Fruit fly (Drosophila melanogaster) whole organism, prepupa: Measurements from ENCODE around the gene CG42259.

ENCODE experiments used
- Sox102F ChIP-seq: fragments of 200-800 bp; sonication (Bioruptor generic); optimal IDR thresholded peaks from 2 replicates; lab custom pipeline; 2016; ENCODE audit warnings: missing biosample characterization, mild to moderate bottlenecking, missing genetic modification characterization
- pdm3 ChIP-seq: fragments of 200-800 bp; sonication (Bioruptor generic); optimal IDR thresholded peaks from 3 replicates; lab custom pipeline; 2016; ENCODE audit warnings: missing biosample characterization, missing genetic modification characterization

DNA sequence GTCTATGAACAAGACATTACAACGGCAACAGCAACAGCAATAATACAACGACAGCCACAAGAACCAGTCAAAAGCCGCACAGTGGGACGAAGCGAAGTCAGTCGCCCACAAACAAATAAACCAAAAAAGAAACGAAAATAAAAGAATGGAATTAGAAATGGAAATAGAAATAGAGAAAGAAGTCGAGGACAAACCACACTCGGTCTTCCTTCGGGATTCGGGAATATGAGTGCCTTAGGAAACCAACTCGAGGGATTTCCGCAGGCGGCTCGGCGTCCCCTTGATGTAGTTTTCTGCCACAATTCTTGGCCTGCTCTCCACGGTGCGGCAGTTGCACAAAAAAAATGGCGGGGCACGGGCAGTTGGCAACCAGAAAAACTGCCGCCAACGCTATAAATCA lies 44.4 kb downstream of the CG42259 start:
- TF ChIP-seq Sox102F (GFP tag; lab: Kevin White, UChicago) (no peak), pdm3 (peak; percentile 45)
